Worm (Caenorhabditis elegans) whole organism, L3 larva: Measurements from ENCODE around the gene C47D12.4.

Experiments used
- R02D3.7 ChIP-seq: fragments of 150-350 bp; optimal IDR thresholded peaks from 2 replicates; lab custom pipeline; 2014; ENCODE audit warnings: missing biosample characterization, missing genetic modification characterization
- ceh-16 ChIP-seq: sonication (generic microtip); optimal IDR thresholded peaks from 2 replicates; lab custom pipeline; 2017; ENCODE audit warnings: missing biosample characterization, missing genetic modification characterization
- ceh-82 ChIP-seq: fragments of 150-350 bp; optimal IDR thresholded peaks from 2 replicates; lab custom pipeline; 2014; ENCODE audit warnings: missing biosample characterization, missing genetic modification characterization
- fos-1 ChIP-seq: fragments of 150-350 bp; optimal IDR thresholded peaks from 2 replicates; lab custom pipeline; 2014; ENCODE audit warnings: missing biosample characterization, missing genetic modification characterization
- hmg-11 ChIP-seq: sonication (generic microtip); optimal IDR thresholded peaks from 2 replicates; lab custom pipeline; 2016; ENCODE audit warnings: missing genetic modification characterization, missing compliant biosample characterization
- lin-15B ChIP-seq: fragments of 150-350 bp; optimal IDR thresholded peaks from 2 replicates; lab custom pipeline; 2014; ENCODE audit warnings: missing biosample characterization, missing genetic modification characterization
- lsy-12 ChIP-seq: sonication (generic microtip); optimal IDR thresholded peaks from 2 replicates; lab custom pipeline; 2016; ENCODE audit warnings: mild to moderate bottlenecking, missing genetic modification characterization, missing compliant biosample characterization
- nhr-12 ChIP-seq: fragments of 150-350 bp; optimal IDR thresholded peaks from 2 replicates; lab custom pipeline; 2014; ENCODE audit warnings: missing biosample characterization, missing genetic modification characterization
- nhr-77 ChIP-seq: fragments of 150-350 bp; optimal IDR thresholded peaks from 2 replicates; lab custom pipeline; 2014; ENCODE audit warnings: missing biosample characterization, missing genetic modification characterization
- sea-2 ChIP-seq: fragments of 150-350 bp; sonication (generic microtip); optimal IDR thresholded peaks from 4 replicates; lab custom pipeline; 2014; ENCODE audit warnings: missing biosample characterization, missing genetic modification reagents, missing genetic modification characterization
- unc-62 ChIP-seq: fragments of 150-350 bp; sonication (generic microtip); optimal IDR thresholded peaks from 4 replicates; lab custom pipeline; 2014; ENCODE audit warnings: missing biosample characterization, missing genetic modification reagents, missing genetic modification characterization

DNA sequence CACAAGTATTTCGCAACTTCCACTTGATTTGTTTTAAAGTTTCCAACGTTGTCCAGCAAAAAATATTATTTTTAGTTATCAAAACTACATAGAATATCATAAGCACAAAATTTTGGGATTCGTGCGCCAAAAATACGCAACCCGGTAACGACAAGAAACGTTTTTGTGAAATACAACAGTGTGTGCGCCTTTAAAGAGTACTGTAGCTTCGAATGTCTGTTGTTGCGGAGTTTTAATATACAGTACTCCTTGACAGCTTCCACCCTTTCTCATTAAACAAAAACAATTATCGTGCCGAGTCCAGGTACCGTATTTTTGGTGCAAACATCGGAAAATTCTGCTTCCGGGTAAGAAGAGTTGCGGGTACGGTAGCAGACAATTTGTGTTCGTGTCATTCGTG lies 1.4 kb upstream of the C47D12.4 start:
- no peak for TF ChIP-seq ceh-82
- TF ChIP-seq fos-1 (tag; lab: Kevin White, UChicago), result no peak
- TF ChIP-seq ceh-16 (tag; lab: Kevin White, UChicago), result no peak
- TF ChIP-seq hmg-11 (tag; lab: Kevin White, UChicago), result no peak
- TF ChIP-seq nhr-77 (tag; lab: Kevin White, UChicago), result no peak
- TF ChIP-seq lin-15B (tag; lab: Kevin White, UChicago), result no peak
- TF ChIP-seq lsy-12, result no peak
- no peak for TF ChIP-seq R02D3.7 (tag; lab: Kevin White, UChicago)
- no peak for TF ChIP-seq sea-2 (GFP tag; lab: Kevin White, UChicago)
- TF ChIP-seq nhr-12 (tag; lab: Kevin White, UChicago), result no peak
- no peak for TF ChIP-seq unc-62
